Worm (Caenorhabditis elegans) whole organism, L4 larva: ENCODE measurements around the gene F36D3.1.

ENCODE experiments used
- egl-27 ChIP-seq: sonication (generic microtip); optimal IDR thresholded peaks from 3 replicates; lab custom pipeline; 2017; ENCODE audit warnings: missing biosample characterization, missing genetic modification reagents, missing genetic modification characterization
- lin-15B ChIP-seq: fragments of 150-350 bp; sonication (generic microtip); optimal IDR thresholded peaks from 3 replicates; lab custom pipeline; 2014; ENCODE audit warnings: missing biosample characterization, missing genetic modification characterization
- zfp-2 ChIP-seq: sonication (generic microtip); optimal IDR thresholded peaks from 2 replicates; lab custom pipeline; 2016; ENCODE audit warnings: mild to moderate bottlenecking, missing genetic modification characterization, missing compliant biosample characterization
- ztf-11 ChIP-seq: fragments of 150-350 bp; optimal IDR thresholded peaks from 2 replicates; lab custom pipeline; 2014; ENCODE audit warnings: missing biosample characterization, missing genetic modification characterization

ce11 chrV:16483681-16484080 lies 15.5 kb upstream of the F36D3.1 start, which contains the start of gene srh-139:
- TF ChIP-seq ztf-11 (tag; lab: Kevin White, UChicago) (no peak), zfp-2 (tag; lab: Kevin White, UChicago) (no peak), lin-15B (tag; lab: Kevin White, UChicago) (no peak), egl-27 (tag; lab: Kevin White, UChicago) (no peak)
